Fruit fly (Drosophila melanogaster): ENCODE data around the gene CG44085.

Gene CG44085

dm6 chr2L:13229388-13229882 is 31.4 kb upstream of the CG44085 start, which contains the start of gene CG16815:
TSS of gene CG16815 (plus strand) at chr2L:13229832.
- peak in 1 of 2 experiments; percentile 87 for TF ChIP-seq tll (GFP tag; optimal IDR thresholded peaks at IDR 0.05)
- TF ChIP-seq CG9876 (GFP tag; optimal IDR thresholded peaks at IDR 0.05) = no peak
- no peak for TF ChIP-seq CTCF (GFP tag; optimal IDR thresholded peaks at IDR 0.05)
- peak; percentile 77 for TF ChIP-seq Kr (GFP tag; optimal IDR thresholded peaks at IDR 0.05)
- peak; percentile 95 for TF ChIP-seq zen (tag; optimal IDR thresholded peaks at IDR 0.05)
- peak; percentile 59 for TF ChIP-seq twi (tag; optimal IDR thresholded peaks at IDR 0.05)
- no peak for TF ChIP-seq ATbp (GFP tag; optimal IDR thresholded peaks at IDR 0.05)
- TF ChIP-seq gt (GFP tag; IDR thresholded peaks at IDR 0.05) = peak; percentile 21; the same call in 1 of the 2 replicates
- TF ChIP-seq CG15479 (GFP tag; optimal IDR thresholded peaks at IDR 0.05) = peak; percentile 100
- peak; percentile 91 for TF ChIP-seq cad (GFP tag; optimal IDR thresholded peaks at IDR 0.05)

- TF ChIP-seq Mad (GFP tag; optimal IDR thresholded peaks at IDR 0.05) = no peak
- TF ChIP-seq Xbp1 (GFP tag; optimal IDR thresholded peaks at IDR 0.05) = no peak
- TF ChIP-seq CoRest (tag; optimal IDR thresholded peaks at IDR 0.05) = no peak
- no peak for TF ChIP-seq CG7839 (tag; optimal IDR thresholded peaks at IDR 0.05)
- TF ChIP-seq CG13424 (tag; optimal IDR thresholded peaks at IDR 0.05) = no peak
- TF ChIP-seq Med (GFP tag) = no peak
- no peak for TF ChIP-seq PHDP (tag; optimal IDR thresholded peaks at IDR 0.05)
- TF ChIP-seq nau (GFP tag; optimal IDR thresholded peaks at IDR 0.05) = no peak
- TF ChIP-seq row (GFP tag; IDR thresholded peaks at IDR 0.05) = no peak
- TF ChIP-seq slbo (GFP tag; IDR thresholded peaks at IDR 0.05) = no peak
- TF ChIP-seq CG9932 (GFP tag; IDR thresholded peaks at IDR 0.05) = no peak
- no peak for TF ChIP-seq fd3F (GFP tag; optimal IDR thresholded peaks at IDR 0.05)
- no peak for TF ChIP-seq CG15073 (GFP tag; optimal IDR thresholded peaks at IDR 0.05)
- TF ChIP-seq aop (GFP tag; IDR thresholded peaks at IDR 0.05) = no peak
- no peak for TF ChIP-seq zf30C (GFP tag; optimal IDR thresholded peaks at IDR 0.05)
These were observed 29.1 kb upstream of the CG44085 start, which contains the start of gene Prosalpha6T for dm6 chr2L:13231739-13232138. TSS of gene Prosalpha6T (plus strand) at chr2L:13232039.

dm6 chr2L:13234610-13235489 is 26.0 kb upstream of the CG44085 start, which contains the start of gene Mabi:
TSS of gene Mabi (minus strand) at chr2L:13234660.
- no peak for TF ChIP-seq CG33557 (GFP tag; optimal IDR thresholded peaks at IDR 0.05)
- no peak for TF ChIP-seq Six4 (GFP tag; optimal IDR thresholded peaks at IDR 0.05)
- peak; percentile 36 for TF ChIP-seq Ets65A (GFP tag)
- TF ChIP-seq p53 (GFP tag; optimal IDR thresholded peaks at IDR 0.05) = peak; percentile 57
- TF ChIP-seq cad (GFP tag; optimal IDR thresholded peaks at IDR 0.05) = peak; percentile 32
- TF ChIP-seq nerfin-1 (tag; optimal IDR thresholded peaks at IDR 0.05) = no peak
- TF ChIP-seq twi (tag; optimal IDR thresholded peaks at IDR 0.05) = peak; percentile 34
- TF ChIP-seq pros (GFP tag; optimal IDR thresholded peaks at IDR 0.05) = peak; percentile 11
- TF ChIP-seq scrt (GFP tag; optimal IDR thresholded peaks at IDR 0.05) = no peak
- no peak for TF ChIP-seq tgo (GFP tag; IDR thresholded peaks at IDR 0.05)
- TF ChIP-seq Kr (GFP tag; optimal IDR thresholded peaks at IDR 0.05) = peak; percentile 63
- no peak for TF ChIP-seq ash1 (GFP tag; optimal IDR thresholded peaks at IDR 0.05)
- no peak for TF ChIP-seq stc (GFP tag; IDR thresholded peaks at IDR 0.05)
- TF ChIP-seq tll (GFP tag; optimal IDR thresholded peaks at IDR 0.05) = peak in 1 of 2 experiments; percentile 79
- peak; percentile 75 for TF ChIP-seq zen (tag; optimal IDR thresholded peaks at IDR 0.05)
- peak; percentile 100 for TF ChIP-seq CG15479 (GFP tag; optimal IDR thresholded peaks at IDR 0.05)
- TF ChIP-seq HmgD (GFP tag; optimal IDR thresholded peaks at IDR 0.05) = no peak
- TF ChIP-seq CG5180 (GFP tag; optimal IDR thresholded peaks at IDR 0.05) = no peak
- no peak for TF ChIP-seq Gug (GFP tag; IDR thresholded peaks at IDR 0.05)
- no peak for TF ChIP-seq Hmx (GFP tag; optimal IDR thresholded peaks at IDR 0.05)

Measured in whole organism, embryonic.